Fruit fly (Drosophila melanogaster): ENCODE results near the gene meru.

Gene meru

DNA sequence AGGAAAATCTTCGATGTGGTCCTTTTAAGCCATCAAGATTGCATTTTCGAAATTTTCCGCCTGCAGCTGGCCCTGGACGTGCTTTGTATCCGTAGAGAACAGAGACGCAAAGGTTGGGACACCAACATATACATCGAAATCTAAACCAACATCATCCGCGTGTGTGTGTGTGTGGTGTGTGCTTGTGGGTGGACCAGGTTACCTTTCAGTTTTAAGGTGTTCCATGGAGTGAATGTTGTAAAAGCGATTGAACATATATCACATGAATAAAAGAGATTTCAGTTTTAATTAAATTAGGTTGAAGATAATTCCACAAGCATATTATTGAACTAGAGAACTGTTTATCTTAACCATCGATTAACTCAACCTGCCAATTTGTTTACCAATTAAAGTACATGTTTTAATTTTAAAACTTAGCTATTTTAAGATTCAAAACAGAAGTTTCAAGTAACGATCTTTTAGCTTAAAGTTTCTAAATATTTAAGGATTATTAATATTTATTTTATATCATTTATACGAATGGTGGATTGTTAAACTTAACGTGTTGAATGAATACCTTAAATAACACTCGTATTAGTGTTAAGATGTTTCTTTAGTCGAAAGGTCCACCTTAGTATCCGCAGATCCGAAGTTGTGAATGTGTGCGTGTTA, 16.8 kb downstream of the meru start (continued):
- TF ChIP-seq HLH3B (GFP tag; IDR thresholded peaks at IDR 0.05) (peak; percentile 64; the same call in 1 of the 2 replicates), wor (GFP tag; IDR thresholded peaks at IDR 0.05) (peak; percentile 22; the same call in 1 of the 2 replicates), Side (GFP tag; optimal IDR thresholded peaks at IDR 0.05) (peak; percentile 35), Aef1 (GFP tag; IDR thresholded peaks at IDR 0.05) (peak; percentile 35; the same call in 2 of the 3 replicates), cg (GFP tag; optimal IDR thresholded peaks at IDR 0.05) (peak; percentile 94), Meics (GFP tag; optimal IDR thresholded peaks at IDR 0.05) (peak; percentile 93), gsb (GFP tag; IDR thresholded peaks at IDR 0.05) (peak; percentile 53), pb (GFP tag; optimal IDR thresholded peaks at IDR 0.05) (no peak), CG34422 (GFP tag; IDR thresholded peaks at IDR 0.05) (peak; percentile 62; the same call in 2 of the 3 replicates), dmrt99B (tag; optimal IDR thresholded peaks at IDR 0.05) (peak; percentile 88), jumu (GFP tag; optimal IDR thresholded peaks at IDR 0.05) (peak; percentile 46), tap (tag; optimal IDR thresholded peaks at IDR 0.05) (peak; percentile 69), Mes4 (GFP tag; optimal IDR thresholded peaks at IDR 0.05) (peak; percentile 1), CG10654 (GFP tag; optimal IDR thresholded peaks at IDR 0.05) (peak; percentile 34), nau (GFP tag; optimal IDR thresholded peaks at IDR 0.05) (peak; percentile 62), row (GFP tag; IDR thresholded peaks at IDR 0.05) (peak; percentile 53; the same call in 2 of the 3 replicates), Chrac-16 (GFP tag; optimal IDR thresholded peaks at IDR 0.05) (peak; percentile 45), gcm2 (GFP tag; optimal IDR thresholded peaks at IDR 0.05) (peak; percentile 45), CoRest (tag; optimal IDR thresholded peaks at IDR 0.05) (peak; percentile 90), bab2 (GFP tag; optimal IDR thresholded peaks at IDR 0.05) (peak; percentile 35), BtbVII (GFP tag; optimal IDR thresholded peaks at IDR 0.05) (peak; percentile 92), CG11247 (GFP tag; IDR thresholded peaks at IDR 0.05) (peak; percentile 39; the same call in 1 of the 2 replicates), odd (GFP tag; optimal IDR thresholded peaks at IDR 0.05) (peak; percentile 84), sima (GFP tag; optimal IDR thresholded peaks at IDR 0.05) (no peak), slbo (GFP tag; IDR thresholded peaks at IDR 0.05) (peak; percentile 61), CG18262 (tag; optimal IDR thresholded peaks at IDR 0.05) (peak; percentile 88), sc (optimal IDR thresholded peaks at IDR 0.05) (no peak), sc (GFP tag; optimal IDR thresholded peaks at IDR 0.05) (peak; percentile 55), phol (tag; optimal IDR thresholded peaks at IDR 0.05) (peak; percentile 78), slou (GFP tag; optimal IDR thresholded peaks at IDR 0.05) (no peak), CG6765 (GFP tag; optimal IDR thresholded peaks at IDR 0.05) (peak; percentile 88), CG17385 (GFP tag; optimal IDR thresholded peaks at IDR 0.05) (peak; percentile 87), E2f1 (GFP tag; IDR thresholded peaks at IDR 0.05) (0 out of 2 replicates have a peak, but pooled peaks have one; percentile 27), CG3838 (GFP tag; optimal IDR thresholded peaks at IDR 0.05) (peak; percentile 19), h (optimal IDR thresholded peaks at IDR 0.05) (no peak), repo (GFP tag; optimal IDR thresholded peaks at IDR 0.05) (peak; percentile 35), vvl (GFP tag; IDR thresholded peaks at IDR 0.05) (peak; percentile 59), Awh (GFP tag; IDR thresholded peaks at IDR 0.05) (0 out of 2 replicates have a peak, but pooled peaks have one; percentile 14), Neu2 (GFP tag; optimal IDR thresholded peaks at IDR 0.05; ENCODE audit: borderline replicate concordance) (peak; percentile 73), wdn (GFP tag; IDR thresholded peaks at IDR 0.05) (0 out of 2 replicates have a peak, but pooled peaks have one; percentile 3), CHES-1-like (GFP tag; optimal IDR thresholded peaks at IDR 0.05) (peak; percentile 42), CG9876 (GFP tag; optimal IDR thresholded peaks at IDR 0.05) (no peak), stc (GFP tag; IDR thresholded peaks at IDR 0.05) (peak; percentile 51; the same call in 1 of the 2 replicates), kay (GFP tag; optimal IDR thresholded peaks at IDR 0.05) (peak; percentile 23), Atf-2 (GFP tag; optimal IDR thresholded peaks at IDR 0.05) (no peak), lmd (GFP tag; IDR thresholded peaks at IDR 0.05) (peak; percentile 60; the same call in 1 of the 2 replicates), chm (GFP tag; IDR thresholded peaks at IDR 0.05) (0 out of 2 replicates have a peak, but pooled peaks have one; percentile 37), CG9797 (GFP tag; optimal IDR thresholded peaks at IDR 0.05) (no peak), CG12219 (GFP tag; optimal IDR thresholded peaks at IDR 0.05) (peak; percentile 60), Taf1 (GFP tag; IDR thresholded peaks at IDR 0.05) (peak; percentile 42; the same call in 1 of the 2 replicates), ci (GFP tag; IDR thresholded peaks at IDR 0.05) (peak; percentile 76)

All from whole organism, embryonic.